Fruit fly (Drosophila melanogaster): ENCODE measurements around the gene CG10654.

The CG10654 gene

dm6 chr3L:12482246-12482645, 25.4 kb downstream of the CG10654 start, which contains the start of gene CG33725 (continued):
- TF ChIP-seq ewg (GFP tag; optimal IDR thresholded peaks at IDR 0.05) = no peak
- no peak for TF ChIP-seq tin (GFP tag; optimal IDR thresholded peaks at IDR 0.05)
- no peak for TF ChIP-seq CG33557 (GFP tag; optimal IDR thresholded peaks at IDR 0.05)
- TF ChIP-seq CG9727 (GFP tag; optimal IDR thresholded peaks at IDR 0.05) = no peak
- TF ChIP-seq wor (GFP tag; IDR thresholded peaks at IDR 0.05) = no peak
- TF ChIP-seq CG4617 (GFP tag; optimal IDR thresholded peaks at IDR 0.05; ENCODE audit: borderline replicate concordance) = no peak
- no peak for TF ChIP-seq pita (GFP tag; optimal IDR thresholded peaks at IDR 0.05)
- TF ChIP-seq CG10959 (GFP tag; IDR thresholded peaks at IDR 0.05) = no peak
- TF ChIP-seq CG10274 (GFP tag; optimal IDR thresholded peaks at IDR 0.05) = no peak
- no peak for TF ChIP-seq CG7839 (tag; optimal IDR thresholded peaks at IDR 0.05)
- no peak for TF ChIP-seq bbx (GFP tag; IDR thresholded peaks at IDR 0.05; ENCODE audit: partially characterized antibody)
- TF ChIP-seq NC2α (GFP tag; optimal IDR thresholded peaks at IDR 0.05) = no peak
- no peak for TF ChIP-seq toy (GFP tag; IDR thresholded peaks at IDR 0.05)
- TF ChIP-seq luna (GFP tag; optimal IDR thresholded peaks at IDR 0.05) = no peak
- TF ChIP-seq E2f2 (GFP tag; IDR thresholded peaks at IDR 0.05) = no peak
- no peak for TF ChIP-seq Hmx (GFP tag; optimal IDR thresholded peaks at IDR 0.05)
- TF ChIP-seq HHEX (GFP tag; optimal IDR thresholded peaks at IDR 0.05) = no peak
- no peak for TF ChIP-seq CG9215 (GFP tag; IDR thresholded peaks at IDR 0.05)
- no peak for TF ChIP-seq prd (optimal IDR thresholded peaks at IDR 0.05)
- TF ChIP-seq prd (GFP tag; IDR thresholded peaks at IDR 0.05) = no peak
- no peak for TF ChIP-seq B-H2 (GFP tag; optimal IDR thresholded peaks at IDR 0.05)
- TF ChIP-seq tup (GFP tag; optimal IDR thresholded peaks at IDR 0.05) = no peak
- TF ChIP-seq dm (GFP tag; optimal IDR thresholded peaks at IDR 0.05) = no peak
- no peak for TF ChIP-seq Neu2 (GFP tag; optimal IDR thresholded peaks at IDR 0.05; ENCODE audit: borderline replicate concordance)
- TF ChIP-seq CG10209 (GFP tag; optimal IDR thresholded peaks at IDR 0.05) = no peak
- TF ChIP-seq CG12769 (tag; optimal IDR thresholded peaks at IDR 0.05) = peak; percentile 34
- TF ChIP-seq CG30020 (tag; optimal IDR thresholded peaks at IDR 0.05) = no peak
- no peak for TF ChIP-seq usp (GFP tag; optimal IDR thresholded peaks at IDR 0.05)
- TF ChIP-seq croc (GFP tag; conservative IDR thresholded peaks at IDR 0.05) = no peak
- TF ChIP-seq CG17328 (GFP tag; IDR thresholded peaks at IDR 0.05) = peak; percentile 33; the same call in 1 of the 2 replicates
- no peak for TF ChIP-seq Hr51 (GFP tag; optimal IDR thresholded peaks at IDR 0.05)
- TF ChIP-seq sens (GFP tag) = peak; percentile 45
- peak; percentile 28; the same call in 1 of the 2 replicates for TF ChIP-seq CG14014 (GFP tag; IDR thresholded peaks at IDR 0.05)
- TF ChIP-seq tna (GFP tag; IDR thresholded peaks at IDR 0.05; ENCODE audit: partially characterized antibody) = no peak
- TF ChIP-seq ac (GFP tag; optimal IDR thresholded peaks at IDR 0.05) = no peak
- no peak for TF ChIP-seq Gug (GFP tag; IDR thresholded peaks at IDR 0.05)
- TF ChIP-seq Aef1 (GFP tag; IDR thresholded peaks at IDR 0.05) = no peak
- no peak for TF ChIP-seq ems (GFP tag; optimal IDR thresholded peaks at IDR 0.05)
- no peak for TF ChIP-seq Max (GFP tag; optimal IDR thresholded peaks at IDR 0.05)
- TF ChIP-seq org-1 (GFP tag; optimal IDR thresholded peaks at IDR 0.05) = no peak
- no peak for TF ChIP-seq aop (GFP tag; IDR thresholded peaks at IDR 0.05)
- TF ChIP-seq ranshi (GFP tag; IDR thresholded peaks at IDR 0.05) = no peak
- TF ChIP-seq Bgb (GFP tag; IDR thresholded peaks at IDR 0.05; ENCODE audit: partially characterized antibody) = no peak
- TF ChIP-seq CG5180 (GFP tag; optimal IDR thresholded peaks at IDR 0.05) = no peak
- no peak for TF ChIP-seq CG11247 (GFP tag; IDR thresholded peaks at IDR 0.05)
- peak; percentile 11 for TF ChIP-seq dmrt11E (tag; optimal IDR thresholded peaks at IDR 0.05)
- TF ChIP-seq CG7745 (tag; optimal IDR thresholded peaks at IDR 0.05) = no peak
- TF ChIP-seq CG2199 (GFP tag; IDR thresholded peaks at IDR 0.05) = 0 out of 3 replicates have a peak, but pooled peaks have one; percentile 49
- no peak for TF ChIP-seq CG13287 (GFP tag; IDR thresholded peaks at IDR 0.05; ENCODE audit: partially characterized antibody)
- no peak for TF ChIP-seq bowl (GFP tag; IDR thresholded peaks at IDR 0.05)
- no peak for TF ChIP-seq her (GFP tag; optimal IDR thresholded peaks at IDR 0.05)
- no peak for TF ChIP-seq CG15601 (tag; optimal IDR thresholded peaks at IDR 0.05)
